Worm (Caenorhabditis elegans): ENCODE results near the gene frl-1.
A peak's percentile ranks its signal among the peaks of the same experiment; 100 is the strongest.

Gene frl-1

ce11 chrIII:2150555-2150954 is 26.6 kb downstream of the frl-1 start:
- TF ChIP-seq sptf-1 (tag; optimal IDR thresholded peaks at IDR 0.05) (no peak), lin-13 (tag; optimal IDR thresholded peaks at IDR 0.05) (peak; percentile 27), lsy-2 (tag; optimal IDR thresholded peaks at IDR 0.05) (peak; percentile 77), nhr-12 (tag; optimal IDR thresholded peaks at IDR 0.05) (no peak)

- TF ChIP-seq nhr-2 (tag; optimal IDR thresholded peaks at IDR 0.05): peak; percentile 17
- no peak for TF ChIP-seq lin-32 (GFP tag; optimal IDR thresholded peaks at IDR 0.05)
- peak; percentile 58 for TF ChIP-seq nhr-237 (tag; optimal IDR thresholded peaks at IDR 0.05)
- TF ChIP-seq nhr-12 (tag; optimal IDR thresholded peaks at IDR 0.05): no peak
- TF ChIP-seq nhr-28 (tag; optimal IDR thresholded peaks at IDR 0.05): no peak
- TF ChIP-seq blmp-1 (tag; optimal IDR thresholded peaks at IDR 0.05): no peak
- TF ChIP-seq snpc-4 (tag; optimal IDR thresholded peaks at IDR 0.05): no peak
- TF ChIP-seq sptf-1 (tag; optimal IDR thresholded peaks at IDR 0.05): no peak
- no peak for TF ChIP-seq mls-2 (tag; optimal IDR thresholded peaks at IDR 0.05)
- TF ChIP-seq mab-5 (tag; optimal IDR thresholded peaks at IDR 0.05): no peak
- peak; percentile 63 for TF ChIP-seq mep-1 (tag; optimal IDR thresholded peaks at IDR 0.05)
- TF ChIP-seq pha-4 (tag; optimal IDR thresholded peaks at IDR 0.05): no peak
- TF ChIP-seq ceh-43 (GFP tag; optimal IDR thresholded peaks at IDR 0.05): no peak
- TF ChIP-seq lin-13 (tag; optimal IDR thresholded peaks at IDR 0.05): peak; percentile 49
- no peak for TF ChIP-seq unc-62 (GFP tag; optimal IDR thresholded peaks at IDR 0.05)
- TF ChIP-seq ceh-39 (tag; optimal IDR thresholded peaks at IDR 0.05): peak; percentile 58
- TF ChIP-seq nhr-76 (tag; optimal IDR thresholded peaks at IDR 0.05): no peak
- TF ChIP-seq ztf-11 (tag; optimal IDR thresholded peaks at IDR 0.05): no peak
- TF ChIP-seq elt-3 (tag; optimal IDR thresholded peaks at IDR 0.05): no peak
- peak; percentile 78 for TF ChIP-seq lsy-2 (tag; optimal IDR thresholded peaks at IDR 0.05)
- no peak for TF ChIP-seq cnd-1 (tag; optimal IDR thresholded peaks at IDR 0.05)
- TF ChIP-seq unc-120 (tag; optimal IDR thresholded peaks at IDR 0.05; ENCODE audit: poor library complexity, severe bottlenecking): no peak
- no peak for TF ChIP-seq sem-2 (GFP tag; optimal IDR thresholded peaks at IDR 0.05)
- TF ChIP-seq flh-1 (GFP tag; optimal IDR thresholded peaks at IDR 0.05): no peak
- no peak for TF ChIP-seq tbx-8 (GFP tag; optimal IDR thresholded peaks at IDR 0.05)
- no peak for TF ChIP-seq drap-1 (GFP tag; optimal IDR thresholded peaks at IDR 0.05)
- TF ChIP-seq hlh-1 (tag; optimal IDR thresholded peaks at IDR 0.05): no peak
- peak; percentile 92 for TF ChIP-seq ces-1 (GFP tag; optimal IDR thresholded peaks at IDR 0.05)
- no peak for TF ChIP-seq M03D4.4 (tag; optimal IDR thresholded peaks at IDR 0.05)
Measured at ce11 chrIII:2151480-2151995, 27.6 kb downstream of the frl-1 start, which contains the start of gene gcn-1. gcn-1 (plus strand) TSS chrIII:2151945.

DNA sequence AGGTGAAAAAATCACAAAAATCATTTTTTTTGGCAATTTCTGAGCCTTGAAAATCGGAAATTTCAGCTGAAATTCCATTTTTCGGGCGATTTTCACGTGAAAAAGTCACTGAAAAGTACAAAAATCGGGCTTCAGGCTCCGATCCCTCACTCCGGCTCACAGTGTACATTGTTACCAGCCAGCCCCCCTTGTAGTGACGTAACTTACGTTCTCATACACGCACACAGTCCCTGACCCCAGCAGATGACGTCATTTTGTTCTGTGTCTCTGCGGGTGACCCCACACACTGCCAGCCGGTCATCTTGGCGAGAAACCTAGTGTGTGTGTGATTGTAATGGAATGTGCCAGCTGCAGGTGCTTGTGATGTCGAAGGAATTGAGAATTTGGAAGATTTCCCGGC is 35.2 kb downstream of the frl-1 start:
- TF ChIP-seq lsy-2 (tag; optimal IDR thresholded peaks at IDR 0.05) (no peak), nhr-2 (tag; optimal IDR thresholded peaks at IDR 0.05) (peak; percentile 63), ceh-43 (GFP tag; optimal IDR thresholded peaks at IDR 0.05) (no peak), nhr-28 (tag; optimal IDR thresholded peaks at IDR 0.05) (no peak), zip-8 (tag; optimal IDR thresholded peaks at IDR 0.05) (peak; percentile 95), lin-13 (tag; optimal IDR thresholded peaks at IDR 0.05) (peak; percentile 6), unc-120 (tag; optimal IDR thresholded peaks at IDR 0.05; ENCODE audit: poor library complexity, severe bottlenecking) (no peak), tbx-8 (GFP tag; optimal IDR thresholded peaks at IDR 0.05) (no peak), hlh-1 (tag; optimal IDR thresholded peaks at IDR 0.05) (peak; percentile 13), mab-5 (tag; optimal IDR thresholded peaks at IDR 0.05) (no peak), pha-4 (tag; optimal IDR thresholded peaks at IDR 0.05) (no peak), cnd-1 (tag; optimal IDR thresholded peaks at IDR 0.05) (peak; percentile 47), elt-3 (tag; optimal IDR thresholded peaks at IDR 0.05) (no peak), mep-1 (tag; optimal IDR thresholded peaks at IDR 0.05) (no peak)

DNA sequence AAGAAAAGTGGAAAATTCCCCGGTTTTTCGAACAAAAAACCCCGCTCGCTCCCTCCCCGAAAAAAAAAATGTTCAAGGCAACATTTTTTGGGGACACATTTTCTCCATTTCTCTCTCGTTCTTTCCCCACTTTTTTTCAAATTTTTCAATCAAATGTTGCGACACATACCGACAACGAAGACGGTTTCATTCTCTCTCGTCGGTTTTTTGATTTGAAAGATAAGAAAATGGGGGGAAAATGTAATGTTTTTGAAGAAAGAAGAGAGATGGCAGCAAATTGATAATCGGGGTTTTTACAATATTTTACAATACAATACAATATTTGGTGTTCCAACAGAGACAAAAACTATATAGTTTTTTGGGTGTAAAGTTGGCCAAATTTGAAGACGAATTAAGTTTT is 45.5 kb downstream of the frl-1 start:
- TF ChIP-seq mep-1 (tag; optimal IDR thresholded peaks at IDR 0.05) (no peak), lin-32 (GFP tag; optimal IDR thresholded peaks at IDR 0.05) (no peak), ces-1 (GFP tag; optimal IDR thresholded peaks at IDR 0.05) (no peak), mab-5 (tag; optimal IDR thresholded peaks at IDR 0.05) (no peak), elt-1 (tag; optimal IDR thresholded peaks at IDR 0.05; ENCODE audit: borderline replicate concordance, insufficient read depth) (no peak), nhr-2 (tag; optimal IDR thresholded peaks at IDR 0.05) (no peak), nhr-76 (tag; optimal IDR thresholded peaks at IDR 0.05) (no peak)

- TF ChIP-seq ces-1 (GFP tag; optimal IDR thresholded peaks at IDR 0.05) (no peak), pha-4 (tag; optimal IDR thresholded peaks at IDR 0.05) (no peak), blmp-1 (tag; optimal IDR thresholded peaks at IDR 0.05) (no peak), nhr-2 (tag; optimal IDR thresholded peaks at IDR 0.05) (no peak)
Measured at ce11 chrIII:2170556-2170955, 46.6 kb downstream of the frl-1 start.

Measured in whole organism, mixed stage, embryonic.